Worm (Caenorhabditis elegans) whole organism, L3 larva: ENCODE measurements around the gene C02F4.4.

ENCODE experiments used
- R02D3.7 ChIP-seq: fragments of 150-350 bp; optimal IDR thresholded peaks from 2 replicates; lab custom pipeline; 2014; ENCODE audit warnings: missing biosample characterization, missing genetic modification characterization
- ZK546.5 ChIP-seq: sonication (generic microtip); optimal IDR thresholded peaks from 2 replicates; lab custom pipeline; 2017; ENCODE audit warnings: missing biosample characterization, missing genetic modification characterization
- aly-2 ChIP-seq: fragments of 150-350 bp; optimal IDR thresholded peaks from 2 replicates; lab custom pipeline; 2014; ENCODE audit warnings: missing biosample characterization, missing genetic modification characterization
- ceh-16 ChIP-seq: sonication (generic microtip); optimal IDR thresholded peaks from 2 replicates; lab custom pipeline; 2017; ENCODE audit warnings: missing biosample characterization, missing genetic modification characterization
- ceh-28 ChIP-seq: fragments of 150-350 bp; optimal IDR thresholded peaks from 2 replicates; lab custom pipeline; 2014; ENCODE audit warnings: missing biosample characterization, missing genetic modification reagents, missing genetic modification characterization
- ceh-82 ChIP-seq: fragments of 150-350 bp; optimal IDR thresholded peaks from 2 replicates; lab custom pipeline; 2014; ENCODE audit warnings: missing biosample characterization, missing genetic modification characterization
- ceh-9 ChIP-seq: sonication (generic microtip); optimal IDR thresholded peaks from 2 replicates; lab custom pipeline; 2018; ENCODE audit warnings: missing biosample characterization, missing genetic modification characterization
- daf-12 ChIP-seq: fragments of 150-350 bp; optimal IDR thresholded peaks from 2 replicates; lab custom pipeline; 2014; ENCODE audit warnings: missing biosample characterization, missing genetic modification reagents, missing genetic modification characterization
- egl-27 ChIP-seq: sonication (generic microtip); optimal IDR thresholded peaks from 4 replicates; lab custom pipeline; 2017; ENCODE audit warnings: missing biosample characterization, missing genetic modification reagents, missing genetic modification characterization
- egl-5 ChIP-seq: fragments of 150-350 bp; optimal IDR thresholded peaks from 2 replicates; lab custom pipeline; 2017; ENCODE audit warnings: missing biosample characterization, missing genetic modification reagents, missing genetic modification characterization, inconsistent platforms
- elt-1 ChIP-seq: fragments of 150-350 bp; optimal IDR thresholded peaks from 2 replicates; lab custom pipeline; 2014; ENCODE audit warnings: missing biosample characterization, missing genetic modification characterization
- elt-2 ChIP-seq: sonication (generic microtip); optimal IDR thresholded peaks from 2 replicates; lab custom pipeline; 2016; ENCODE audit warnings: missing genetic modification reagents, mild to moderate bottlenecking, missing genetic modification characterization, missing compliant biosample characterization
- elt-3 ChIP-seq, 3 experiments: fragments of 150-350 bp in 1 of 3; sonication (generic microtip) in 2 of 3; optimal IDR thresholded peaks; 2 replicates in 2 of 3; 4 replicates in 1 of 3; lab custom pipeline; 2014 to 2017; ENCODE audit warnings: missing biosample characterization in 3 of 3, missing genetic modification characterization in 3 of 3
- eor-1 ChIP-seq, 2 experiments: fragments of 150-350 bp; optimal IDR thresholded peaks; 2 replicates each; lab custom pipeline; 2014 to 2018; ENCODE audit warnings: missing biosample characterization in 2 of 2, missing genetic modification characterization in 2 of 2
- fkh-10 ChIP-seq: sonication (generic microtip); optimal IDR thresholded peaks from 2 replicates; lab custom pipeline; 2017; ENCODE audit warnings: missing biosample characterization, missing genetic modification reagents, missing genetic modification characterization
- fkh-2 ChIP-seq: fragments of 150-350 bp; optimal IDR thresholded peaks from 2 replicates; lab custom pipeline; 2014; ENCODE audit warnings: missing biosample characterization, missing genetic modification reagents, missing genetic modification characterization
- hmg-11 ChIP-seq: sonication (generic microtip); optimal IDR thresholded peaks from 2 replicates; lab custom pipeline; 2016; ENCODE audit warnings: missing genetic modification characterization, missing compliant biosample characterization
- lin-39 ChIP-seq: fragments of 150-350 bp; optimal IDR thresholded peaks from 2 replicates; lab custom pipeline; 2018; ENCODE audit warnings: missing biosample characterization, missing genetic modification reagents, missing genetic modification characterization
- lsy-12 ChIP-seq: sonication (generic microtip); optimal IDR thresholded peaks from 2 replicates; lab custom pipeline; 2016; ENCODE audit warnings: mild to moderate bottlenecking, missing genetic modification characterization, missing compliant biosample characterization
- mml-1 ChIP-seq: fragments of 150-350 bp; sonication (generic microtip); optimal IDR thresholded peaks from 3 replicates; lab custom pipeline; 2014; ENCODE audit warnings: missing biosample characterization, missing genetic modification characterization
- nfya-1 ChIP-seq: sonication (generic microtip); optimal IDR thresholded peaks from 2 replicates; lab custom pipeline; 2017; ENCODE audit warnings: missing genetic modification characterization, mild to moderate bottlenecking, missing compliant biosample characterization, antibody characterized with exemption, moderate library complexity; ENCODE audit not compliant: insufficient read depth
- nhr-237 ChIP-seq: fragments of 150-350 bp; optimal IDR thresholded peaks from 2 replicates; lab custom pipeline; 2014; ENCODE audit warnings: missing biosample characterization, missing genetic modification characterization
- nhr-25 ChIP-seq: sonication (generic microtip); optimal IDR thresholded peaks from 2 replicates; lab custom pipeline; 2017; ENCODE audit warnings: missing biosample characterization, missing genetic modification characterization
- nhr-28 ChIP-seq: fragments of 150-350 bp; optimal IDR thresholded peaks from 2 replicates; lab custom pipeline; 2014; ENCODE audit warnings: missing biosample characterization, missing genetic modification characterization
- nhr-43 ChIP-seq: sonication (generic microtip); optimal IDR thresholded peaks from 2 replicates; lab custom pipeline; 2016; ENCODE audit warnings: mild to moderate bottlenecking, missing genetic modification characterization, missing compliant biosample characterization; ENCODE audit not compliant: poor library complexity, severe bottlenecking
- nhr-67 ChIP-seq: fragments of 150-350 bp; optimal IDR thresholded peaks from 2 replicates; lab custom pipeline; 2014; ENCODE audit warnings: missing biosample characterization, missing genetic modification characterization
- nhr-76 ChIP-seq: fragments of 150-350 bp; sonication (generic microtip); optimal IDR thresholded peaks from 5 replicates; lab custom pipeline; 2014; ENCODE audit warnings: missing biosample characterization, missing genetic modification characterization
- nhr-77 ChIP-seq: fragments of 150-350 bp; optimal IDR thresholded peaks from 2 replicates; lab custom pipeline; 2014; ENCODE audit warnings: missing biosample characterization, missing genetic modification characterization
- pqm-1 ChIP-seq: fragments of 150-350 bp; optimal IDR thresholded peaks from 2 replicates; lab custom pipeline; 2017; ENCODE audit warnings: missing biosample characterization, missing genetic modification characterization, inconsistent platforms
- sea-2 ChIP-seq: fragments of 150-350 bp; sonication (generic microtip); optimal IDR thresholded peaks from 4 replicates; lab custom pipeline; 2014; ENCODE audit warnings: missing biosample characterization, missing genetic modification reagents, missing genetic modification characterization
- skn-1 ChIP-seq: fragments of 150-350 bp; optimal IDR thresholded peaks from 2 replicates; lab custom pipeline; 2014; ENCODE audit warnings: missing biosample characterization, missing genetic modification characterization
- snpc-4 ChIP-seq: fragments of 150-350 bp; optimal IDR thresholded peaks from 2 replicates; lab custom pipeline; 2014; ENCODE audit warnings: missing biosample characterization, missing genetic modification characterization
- tbx-2 ChIP-seq: sonication (generic microtip); optimal IDR thresholded peaks from 2 replicates; lab custom pipeline; 2016; ENCODE audit warnings: mild to moderate bottlenecking, missing genetic modification characterization, missing compliant biosample characterization
- unc-62 ChIP-seq: fragments of 150-350 bp; sonication (generic microtip); optimal IDR thresholded peaks from 4 replicates; lab custom pipeline; 2014; ENCODE audit warnings: missing biosample characterization, missing genetic modification reagents, missing genetic modification characterization
- zag-1 ChIP-seq: fragments of 150-350 bp; optimal IDR thresholded peaks from 2 replicates; lab custom pipeline; 2014; ENCODE audit warnings: missing biosample characterization, missing genetic modification characterization
- ztf-11 ChIP-seq: fragments of 150-350 bp; optimal IDR thresholded peaks from 2 replicates; lab custom pipeline; 2014; ENCODE audit warnings: missing biosample characterization, missing genetic modification characterization
- ztf-4 ChIP-seq: fragments of 150-350 bp; optimal IDR thresholded peaks from 2 replicates; lab custom pipeline; 2014; ENCODE audit warnings: missing biosample characterization, missing genetic modification characterization

C02F4.4 gene

ce11 chrIV:10530648-10531047 lies 15.6 kb upstream of the C02F4.4 start, which contains the start of gene T07G12.2:
Gene T07G12.2 (plus strand): TSS chrIV:10530709.
- no peak for TF ChIP-seq nfya-1 (tag; lab: Kevin White, UChicago)
- TF ChIP-seq nhr-67 (tag; lab: Kevin White, UChicago): no peak
- TF ChIP-seq ztf-11 (tag; lab: Kevin White, UChicago): no peak
- no peak for TF ChIP-seq nhr-25 (tag; lab: Kevin White, UChicago)
- TF ChIP-seq lin-39: no peak
- TF ChIP-seq fkh-10 (GFP tag; lab: Kevin White, UChicago): no peak
- TF ChIP-seq nhr-77 (tag; lab: Kevin White, UChicago): no peak
- TF ChIP-seq ceh-28 (tag; lab: Kevin White, UChicago): no peak
- TF ChIP-seq zag-1 (tag; lab: Kevin White, UChicago): no peak
- no peak for TF ChIP-seq lsy-12 (tag; lab: Kevin White, UChicago)
- no peak for TF ChIP-seq unc-62 (GFP tag; lab: Kevin White, UChicago)
- TF ChIP-seq eor-1 (tag; optimal IDR thresholded peaks at IDR 0.05; lab: Kevin White, UChicago): no peak
- no peak for TF ChIP-seq tbx-2 (tag; lab: Kevin White, UChicago)
- TF ChIP-seq elt-1: no peak
- no peak for TF ChIP-seq elt-3 (tag; optimal IDR thresholded peaks at IDR 0.05; lab: Kevin White, UChicago)
- no peak for TF ChIP-seq hmg-11 (tag; lab: Kevin White, UChicago)
- TF ChIP-seq, all 47 proteins: peak for 0

ce11 chrIV:10524095-10524829 lies 9.2 kb upstream of the C02F4.4 start, which contains the start of gene C02F4.5:
Gene C02F4.5 (minus strand): TSS chrIV:10524145.
- TF ChIP-seq nfya-1 (tag; lab: Kevin White, UChicago) (peak; percentile 32), pqm-1 (tag; lab: Kevin White, UChicago) (no peak), ceh-16 (tag; lab: Kevin White, UChicago) (no peak), elt-2 (tag; lab: Kevin White, UChicago) (no peak), fkh-10 (GFP tag; lab: Kevin White, UChicago) (peak; percentile 32), nhr-237 (no peak), nhr-28 (tag; lab: Kevin White, UChicago) (no peak), eor-1 (tag; optimal IDR thresholded peaks at IDR 0.05; lab: Kevin White, UChicago) (no peak), lsy-12 (tag; lab: Kevin White, UChicago) (no peak), ZK546.5 (tag; lab: Kevin White, UChicago) (no peak), elt-3 (tag; optimal IDR thresholded peaks at IDR 0.05; lab: Kevin White, UChicago) (no peak), nhr-43 (no peak)
- TF ChIP-seq, all 47 proteins: peak for 2

- TF ChIP-seq nhr-77 (tag; lab: Kevin White, UChicago): no peak
- no peak for TF ChIP-seq nhr-67 (tag; lab: Kevin White, UChicago)
- TF ChIP-seq nhr-76 (tag; lab: Kevin White, UChicago): no peak
- no peak for TF ChIP-seq ceh-9 (tag; lab: Kevin White, UChicago)
- no peak for TF ChIP-seq egl-27 (tag; lab: Kevin White, UChicago)
- TF ChIP-seq sea-2 (GFP tag; lab: Kevin White, UChicago): no peak
- TF ChIP-seq ztf-11 (tag; lab: Kevin White, UChicago): no peak
- TF ChIP-seq lsy-12 (tag; lab: Kevin White, UChicago): no peak
- TF ChIP-seq snpc-4 (tag; lab: Kevin White, UChicago): no peak
- TF ChIP-seq nhr-25 (tag; lab: Kevin White, UChicago): no peak
- TF ChIP-seq skn-1: no peak
- no peak for TF ChIP-seq fkh-2
- TF ChIP-seq ceh-82: no peak
- TF ChIP-seq mml-1 (tag; lab: Kevin White, UChicago): no peak
- no peak for TF ChIP-seq egl-5 (tag; lab: Kevin White, UChicago)
- TF ChIP-seq zag-1 (tag; lab: Kevin White, UChicago): no peak
- TF ChIP-seq R02D3.7 (tag; lab: Kevin White, UChicago): no peak
These were observed 6.1 kb upstream of the C02F4.4 start, which contains the start of gene cal-4 for ce11 chrIV:10521106-10521505. Gene cal-4 (plus strand): TSS chrIV:10521406.

- TF ChIP-seq fkh-2 (no peak), nhr-43 (no peak), lsy-12 (tag; lab: Kevin White, UChicago) (no peak), ceh-9 (tag; lab: Kevin White, UChicago) (no peak), nhr-67 (tag; lab: Kevin White, UChicago) (no peak), pqm-1 (tag; lab: Kevin White, UChicago) (no peak), nfya-1 (tag; lab: Kevin White, UChicago) (no peak), mml-1 (tag; lab: Kevin White, UChicago) (no peak), sea-2 (GFP tag; lab: Kevin White, UChicago) (no peak), aly-2 (tag; lab: Kevin White, UChicago) (no peak), ceh-82 (no peak), ceh-16 (tag; lab: Kevin White, UChicago) (no peak), lin-39 (no peak), ztf-4 (tag; lab: Kevin White, UChicago) (no peak), egl-5 (tag; lab: Kevin White, UChicago) (no peak), zag-1 (tag; lab: Kevin White, UChicago) (no peak), daf-12 (tag; lab: Kevin White, UChicago) (no peak), eor-1 (tag; optimal IDR thresholded peaks at IDR 0.05; lab: Kevin White, UChicago) (no peak), nhr-25 (tag; lab: Kevin White, UChicago) (no peak)
- TF ChIP-seq, all 47 proteins: peak for 0
These were observed 3.6 kb upstream of the C02F4.4 start for ce11 chrIV:10518652-10519051.
